Fruit fly (Drosophila melanogaster) whole organism, embryonic: ENCODE results near the gene Ctl1.
A peak's percentile ranks its signal among the peaks of the same experiment; 100 is the strongest.

Experiments used
- CG11085 ChIP-seq: fragments of 200-800 bp; sonication (Bioruptor generic); IDR thresholded peaks from 2 replicates; pipeline ENCODE4 v1.3.6; 2022; ENCODE audit warnings: missing biosample characterization, missing genetic modification characterization
- CG11398 ChIP-seq: fragments of 200-800 bp; sonication (Bioruptor generic); optimal IDR thresholded peaks from 2 replicates; lab custom pipeline; 2016; ENCODE audit warnings: missing biosample characterization, missing genetic modification characterization
- CG1529 ChIP-seq: fragments of 200-800 bp; sonication (Bioruptor generic); optimal IDR thresholded peaks from 3 replicates; lab custom pipeline; 2018; ENCODE audit warnings: missing biosample characterization, missing genetic modification characterization
- CG16779 ChIP-seq: fragments of 200-800 bp; sonication (Bioruptor generic); IDR thresholded peaks from 2 replicates; pipeline ENCODE4 v1.3.6; 2022; ENCODE audit warnings: missing biosample characterization, missing genetic modification characterization
- CG16813 ChIP-seq: fragments of 200-800 bp; sonication (Bioruptor generic); IDR thresholded peaks from 3 replicates; pipeline ENCODE4 v1.3.6; 2022; ENCODE audit warnings: missing biosample characterization, missing genetic modification characterization; ENCODE audit not compliant: partially characterized antibody
- CG17385 ChIP-seq: fragments of 200-800 bp; sonication (Bioruptor generic); optimal IDR thresholded peaks from 3 replicates; lab custom pipeline; 2018; ENCODE audit warnings: missing biosample characterization, mild to moderate bottlenecking, missing genetic modification characterization
- CG17612 ChIP-seq: fragments of 200-800 bp; sonication (Bioruptor generic); IDR thresholded peaks from 2 replicates; pipeline ENCODE4 v1.3.6; 2022; ENCODE audit warnings: missing biosample characterization, missing genetic modification characterization
- CG2116 ChIP-seq: fragments of 200-800 bp; sonication (Bioruptor generic); optimal IDR thresholded peaks from 3 replicates; lab custom pipeline; 2018; ENCODE audit warnings: missing biosample characterization, mild to moderate bottlenecking, missing genetic modification characterization
- CG2199 ChIP-seq: fragments of 200-800 bp; sonication (Bioruptor generic); IDR thresholded peaks from 3 replicates; pipeline ENCODE4 v1.3.6; 2022; ENCODE audit warnings: missing biosample characterization, missing genetic modification characterization
- CG3065 ChIP-seq: fragments of 200-800 bp; sonication (Bioruptor generic); optimal IDR thresholded peaks from 2 replicates; lab custom pipeline; 2016; ENCODE audit warnings: missing biosample characterization, missing genetic modification characterization
- CG31441 ChIP-seq: fragments of 200-800 bp; sonication (Bioruptor generic); IDR thresholded peaks from 2 replicates; pipeline ENCODE4 v1.3.6; 2022; ENCODE audit warnings: missing biosample characterization, missing genetic modification characterization
- CG33213 ChIP-seq: fragments of 200-800 bp; sonication (Bioruptor generic); optimal IDR thresholded peaks from 3 replicates; lab custom pipeline; 2016; ENCODE audit warnings: missing biosample characterization, missing genetic modification characterization
- CG3726 ChIP-seq: fragments of 200-800 bp; sonication (Bioruptor generic); IDR thresholded peaks from 3 replicates; pipeline ENCODE4, ENCODE4 v1.3.6; 2022; ENCODE audit warnings: missing biosample characterization, missing genetic modification characterization
- CG4282 ChIP-seq: fragments of 200-800 bp; sonication (Bioruptor generic); optimal IDR thresholded peaks from 2 replicates; lab custom pipeline; 2016; ENCODE audit warnings: missing biosample characterization, missing genetic modification characterization
- CG4328 ChIP-seq: fragments of 200-800 bp; sonication (Bioruptor generic); optimal IDR thresholded peaks from 3 replicates; lab custom pipeline; 2017; ENCODE audit warnings: missing biosample characterization, missing genetic modification reagents, missing genetic modification characterization
- CG4360 ChIP-seq: fragments of 200-800 bp; sonication (Bioruptor generic); IDR thresholded peaks from 2 replicates; pipeline ENCODE4 v1.3.6; 2022; ENCODE audit warnings: missing biosample characterization, missing genetic modification characterization
- CG5180 ChIP-seq: fragments of 200-800 bp; sonication (Bioruptor generic); optimal IDR thresholded peaks from 3 replicates; lab custom pipeline; 2017; ENCODE audit warnings: missing biosample characterization, missing genetic modification characterization, mild to moderate bottlenecking, moderate library complexity, missing genetic modification reagents
- CG7556 ChIP-seq: fragments of 200-800 bp; sonication (Bioruptor generic); optimal IDR thresholded peaks from 2 replicates; lab custom pipeline; 2017; ENCODE audit warnings: missing biosample characterization, mild to moderate bottlenecking, missing genetic modification characterization
- CG8089 ChIP-seq: fragments of 200-800 bp; sonication (Bioruptor generic); optimal IDR thresholded peaks from 3 replicates; lab custom pipeline; 2016; ENCODE audit warnings: missing biosample characterization, missing genetic modification characterization
- CG8478 ChIP-seq: fragments of >200 bp; optimal IDR thresholded peaks from 2 replicates; lab custom pipeline; 2018
- CG9727 ChIP-seq: fragments of 200-800 bp; sonication (Bioruptor generic); optimal IDR thresholded peaks from 3 replicates; lab custom pipeline; 2017; ENCODE audit warnings: missing biosample characterization, mild to moderate bottlenecking, missing genetic modification characterization
- CG9797 ChIP-seq: fragments of 200-800 bp; sonication (Bioruptor generic); optimal IDR thresholded peaks from 3 replicates; lab custom pipeline; 2018; ENCODE audit warnings: missing biosample characterization, mild to moderate bottlenecking, missing genetic modification characterization
- CG9876 ChIP-seq: fragments of 200-800 bp; sonication (Bioruptor generic); optimal IDR thresholded peaks from 2 replicates; lab custom pipeline; 2016; ENCODE audit warnings: missing biosample characterization, missing genetic modification characterization
- Dek ChIP-seq: fragments of 200-800 bp; sonication (Bioruptor generic); optimal IDR thresholded peaks from 3 replicates; lab custom pipeline; 2019; ENCODE audit warnings: missing biosample characterization, mild to moderate bottlenecking, missing genetic modification characterization, moderate library complexity
- Dip3 ChIP-seq: fragments of 200-800 bp; sonication (Bioruptor generic); optimal IDR thresholded peaks from 3 replicates; lab custom pipeline; 2016; ENCODE audit warnings: missing biosample characterization, missing genetic modification characterization
- E2f2 ChIP-seq: fragments of 200-800 bp; sonication (Bioruptor generic); IDR thresholded peaks from 2 replicates; pipeline ENCODE4 v1.3.6; 2022; ENCODE audit warnings: missing biosample characterization, missing genetic modification characterization
- ERR ChIP-seq: fragments of 200-800 bp; sonication (Bioruptor generic); optimal IDR thresholded peaks from 2 replicates; lab custom pipeline; 2016; ENCODE audit warnings: missing biosample characterization, missing genetic modification characterization
- HLH3B ChIP-seq: fragments of 200-800 bp; sonication (Bioruptor generic); IDR thresholded peaks from 2 replicates; pipeline ENCODE4 v1.3.6; 2022; ENCODE audit warnings: missing biosample characterization, missing genetic modification characterization
- HLHmδ ChIP-seq: fragments of 200-800 bp; sonication (Bioruptor generic); optimal IDR thresholded peaks from 2 replicates; lab custom pipeline; 2018; ENCODE audit warnings: missing biosample characterization, mild to moderate bottlenecking, missing genetic modification characterization, moderate library complexity
- Hand ChIP-seq: fragments of 200-800 bp; sonication (Bioruptor generic); optimal IDR thresholded peaks from 2 replicates; lab custom pipeline; 2017; ENCODE audit warnings: mild to moderate bottlenecking, missing biosample characterization, missing genetic modification reagents, missing genetic modification characterization
- Lhr ChIP-seq: fragments of 200-800 bp; sonication (Bioruptor generic); optimal IDR thresholded peaks from 3 replicates; lab custom pipeline; 2017; ENCODE audit warnings: mild to moderate bottlenecking, missing biosample characterization, missing genetic modification reagents, missing genetic modification characterization
- MESR4 ChIP-seq: fragments of 200-800 bp; sonication (Bioruptor generic); optimal IDR thresholded peaks from 2 replicates; lab custom pipeline; 2018; ENCODE audit warnings: missing biosample characterization, mild to moderate bottlenecking, missing genetic modification characterization, moderate library complexity
- abd-A ChIP-seq: fragments of 200-800 bp; sonication (Bioruptor generic); optimal IDR thresholded peaks from 3 replicates; lab custom pipeline; 2019; ENCODE audit warnings: missing biosample characterization, mild to moderate bottlenecking, missing genetic modification characterization, moderate library complexity
- amos ChIP-seq: fragments of 200-800 bp; sonication (Bioruptor generic); IDR thresholded peaks from 2 replicates; pipeline ENCODE4 v1.3.6; 2022; ENCODE audit warnings: missing biosample characterization, missing genetic modification characterization; ENCODE audit not compliant: partially characterized antibody
- btn ChIP-seq: fragments of 200-800 bp; sonication (Bioruptor generic); optimal IDR thresholded peaks from 2 replicates; lab custom pipeline; 2016; ENCODE audit warnings: missing biosample characterization, missing genetic modification characterization
- ewg ChIP-seq: fragments of 200-800 bp; sonication (Bioruptor generic); optimal IDR thresholded peaks from 3 replicates; lab custom pipeline; 2017; ENCODE audit warnings: mild to moderate bottlenecking, missing biosample characterization, missing genetic modification reagents, missing genetic modification characterization
- gce ChIP-seq: fragments of 200-800 bp; sonication (Bioruptor generic); IDR thresholded peaks from 3 replicates; pipeline ENCODE4 v1.3.6; 2022; ENCODE audit warnings: missing biosample characterization, missing genetic modification characterization
- ken ChIP-seq: fragments of 200-800 bp; sonication (Bioruptor generic); IDR thresholded peaks from 3 replicates; pipeline ENCODE4 v1.3.6; 2022; ENCODE audit warnings: missing biosample characterization, missing genetic modification characterization
- kni ChIP-seq: fragments of 200-800 bp; sonication (Bioruptor generic); optimal IDR thresholded peaks from 3 replicates; lab custom pipeline; 2017; ENCODE audit warnings: mild to moderate bottlenecking, missing biosample characterization, missing genetic modification reagents, missing genetic modification characterization
- lmd ChIP-seq: fragments of 200-800 bp; sonication (Bioruptor generic); IDR thresholded peaks from 2 replicates; pipeline ENCODE4 v1.3.6; 2022; ENCODE audit warnings: missing biosample characterization, missing genetic modification characterization
- pan ChIP-seq, 4 experiments: fragments of >200 bp in 3 of 4; fragments of 200-800 bp in 1 of 4; sonication (Bioruptor generic) in 1 of 4; optimal IDR thresholded peaks in 3 of 4; IDR thresholded peaks in 1 of 4; 2 replicates each; pipeline versions ENCODE4 v1.3.6 to Lab custom; 2017 to 2022; ENCODE audit warnings: missing biosample characterization in 2 of 4, missing genetic modification characterization in 2 of 4, mixed read lengths in 1 of 4
- slou ChIP-seq: fragments of 200-800 bp; sonication (Bioruptor generic); optimal IDR thresholded peaks from 3 replicates; lab custom pipeline; 2016; ENCODE audit warnings: missing biosample characterization, missing genetic modification characterization
- so ChIP-seq: fragments of 200-800 bp; sonication (Bioruptor generic); IDR thresholded peaks from 3 replicates; pipeline ENCODE4 v1.3.6; 2022; ENCODE audit warnings: missing biosample characterization, missing genetic modification characterization
- stc ChIP-seq: fragments of 200-800 bp; sonication (Bioruptor generic); IDR thresholded peaks from 2 replicates; pipeline ENCODE4 v1.3.6; 2022; ENCODE audit warnings: missing biosample characterization, missing genetic modification characterization
- stwl ChIP-seq: fragments of 200-800 bp; sonication (Bioruptor generic); optimal IDR thresholded peaks from 3 replicates; lab custom pipeline; 2018; ENCODE audit warnings: missing biosample characterization, mild to moderate bottlenecking, missing genetic modification characterization, moderate library complexity
- tio ChIP-seq: fragments of 200-800 bp; sonication (Bioruptor generic); optimal IDR thresholded peaks from 2 replicates; lab custom pipeline; 2017; ENCODE audit warnings: missing biosample characterization, missing genetic modification characterization, inconsistent platforms
- tll ChIP-seq, 2 experiments: fragments of 200-800 bp in 1 of 2; fragments of >200 bp in 1 of 2; sonication (Bioruptor generic) in 1 of 2; optimal IDR thresholded peaks; 2 replicates each; lab custom pipeline; 2017 to 2019; ENCODE audit warnings: missing biosample characterization in 2 of 2, missing genetic modification characterization in 2 of 2, mild to moderate bottlenecking in 1 of 2, moderate library complexity in 1 of 2
- tup ChIP-seq: fragments of 200-800 bp; sonication (Bioruptor generic); optimal IDR thresholded peaks from 2 replicates; lab custom pipeline; 2016; ENCODE audit warnings: missing biosample characterization, mild to moderate bottlenecking, missing genetic modification characterization, moderate library complexity
- unc-4 ChIP-seq: fragments of 200-800 bp; sonication (Bioruptor generic); IDR thresholded peaks from 2 replicates; pipeline ENCODE4 v1.3.6; 2022; ENCODE audit warnings: missing biosample characterization, missing genetic modification characterization; ENCODE audit not compliant: partially characterized antibody
- yki ChIP-seq: fragments of >200 bp; optimal IDR thresholded peaks from 3 replicates; lab custom pipeline; 2018
- z ChIP-seq: fragments of 200-800 bp; sonication (Bioruptor generic); IDR thresholded peaks from 3 replicates; pipeline ENCODE4 v1.3.6; 2022; ENCODE audit warnings: missing biosample characterization, missing genetic modification characterization
- zfh2 ChIP-seq: fragments of 200-800 bp; sonication (Bioruptor generic); optimal IDR thresholded peaks from 2 replicates; lab custom pipeline; 2016; ENCODE audit warnings: missing biosample characterization, missing genetic modification characterization

The Ctl1 gene

dm6 chr3L:4232227-4232626, 45.5 kb upstream of the Ctl1 start (continued):
- TF ChIP-seq CG8478 (lab: Kevin White, UChicago) (no peak), ERR (GFP tag; lab: Kevin White, UChicago) (no peak), CG16779 (GFP tag; lab: Robert Waterston, UW) (no peak), CG9876 (GFP tag; lab: Kevin White, UChicago) (no peak), Lhr (GFP tag; lab: Kevin White, UChicago) (no peak), CG3065 (GFP tag; lab: Kevin White, UChicago) (no peak), CG9797 (no peak), CG17612 (no peak), stc (GFP tag; lab: Robert Waterston, UW) (no peak), CG17385 (GFP tag; lab: Kevin White, UChicago) (no peak), Dek (no peak), tio (GFP tag; lab: Kevin White, UChicago) (no peak), yki (lab: Kevin White, UChicago) (no peak), HLHmδ (GFP tag; lab: Kevin White, UChicago) (peak; percentile 53), tup (no peak), abd-A (no peak), Hand (no peak), CG33213 (GFP tag; lab: Kevin White, UChicago) (no peak), so (GFP tag; lab: Robert Waterston, UW) (no peak), CG4360 (GFP tag; lab: Robert Waterston, UW) (no peak), z (GFP tag; lab: Robert Waterston, UW) (peak; percentile 85), kni (GFP tag; lab: Kevin White, UChicago) (peak; percentile 97), stwl (tag; lab: Kevin White, UChicago) (no peak), amos (GFP tag; lab: Robert Waterston, UW) (no peak), btn (GFP tag; lab: Kevin White, UChicago) (no peak), CG1529 (no peak), CG16813 (GFP tag; lab: Robert Waterston, UW) (no peak), slou (no peak), lmd (GFP tag; lab: Robert Waterston, UW) (no peak), pan (optimal IDR thresholded peaks at IDR 0.05; lab: Kevin White, UChicago) (no peak), pan (GFP tag; optimal IDR thresholded peaks at IDR 0.05 in 1 of 2, IDR thresholded peaks at IDR 0.05 in 1 of 2) (peak in 1 of 2 experiments; percentile 9), CG11085 (no peak), CG8089 (GFP tag; lab: Kevin White, UChicago) (no peak), tll (GFP tag; optimal IDR thresholded peaks at IDR 0.05; lab: Kevin White, UChicago) (peak in 1 of 2 experiments; percentile 88), CG5180 (GFP tag; lab: Kevin White, UChicago) (peak; percentile 32), CG9727 (GFP tag; lab: Kevin White, UChicago) (no peak), CG3726 (GFP tag; lab: Robert Waterston, UW) (no peak), CG2199 (peak; percentile 61; the same call in 1 of the 3 replicates), CG4282 (GFP tag; lab: Kevin White, UChicago) (no peak), CG4328 (no peak), MESR4 (no peak), CG2116 (no peak), Dip3 (GFP tag; lab: Kevin White, UChicago) (no peak), ken (GFP tag; lab: Robert Waterston, UW) (no peak), CG7556 (GFP tag; lab: Kevin White, UChicago) (no peak), CG31441 (GFP tag; lab: Robert Waterston, UW) (no peak), unc-4 (no peak), CG11398 (no peak), gce (GFP tag; lab: Robert Waterston, UW) (no peak), E2f2 (no peak), HLH3B (no peak), zfh2 (GFP tag; lab: Kevin White, UChicago) (no peak), ewg (GFP tag; lab: Kevin White, UChicago) (no peak)
